Fruit fly (Drosophila melanogaster) ovary, adult (tissue): Measurements from ENCODE around the gene CG34159.
A peak's percentile ranks its signal among the peaks of the same experiment; 100 is the strongest.

ENCODE experiments used
- CG17801 ChIP-seq: fragments of 200-800 bp; optimal IDR thresholded peaks from 2 replicates; lab custom pipeline; 2019; ENCODE audit warnings: missing biosample characterization, mild to moderate bottlenecking, missing genetic modification characterization, moderate library complexity; ENCODE audit not compliant: partially characterized antibody

CG34159 gene

DNA sequence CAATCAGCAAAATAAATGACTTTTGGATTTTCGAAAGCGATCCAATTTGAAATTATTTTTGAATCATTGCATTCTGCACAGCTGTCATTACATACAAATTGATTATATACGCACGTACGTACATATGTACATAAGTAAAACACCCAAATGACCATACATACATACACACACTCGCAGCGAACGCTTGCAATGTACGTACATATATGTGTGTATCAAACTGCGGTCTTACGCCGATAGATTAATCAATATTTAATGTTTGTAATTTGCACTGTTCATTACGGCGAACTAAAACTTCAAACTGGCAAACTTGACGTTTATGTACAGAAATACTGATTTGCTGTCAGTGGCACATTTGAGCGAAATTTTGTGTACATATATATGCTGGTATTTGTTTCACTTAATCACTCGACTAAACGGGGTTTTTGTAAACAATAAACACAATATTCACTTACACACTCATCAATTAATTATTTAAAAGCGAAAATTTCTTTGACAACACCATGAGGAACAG lies 22.2 kb upstream of the CG34159 start:
- TF ChIP-seq CG17801 (GFP tag; lab: Kevin White, UChicago) = no peak

DNA sequence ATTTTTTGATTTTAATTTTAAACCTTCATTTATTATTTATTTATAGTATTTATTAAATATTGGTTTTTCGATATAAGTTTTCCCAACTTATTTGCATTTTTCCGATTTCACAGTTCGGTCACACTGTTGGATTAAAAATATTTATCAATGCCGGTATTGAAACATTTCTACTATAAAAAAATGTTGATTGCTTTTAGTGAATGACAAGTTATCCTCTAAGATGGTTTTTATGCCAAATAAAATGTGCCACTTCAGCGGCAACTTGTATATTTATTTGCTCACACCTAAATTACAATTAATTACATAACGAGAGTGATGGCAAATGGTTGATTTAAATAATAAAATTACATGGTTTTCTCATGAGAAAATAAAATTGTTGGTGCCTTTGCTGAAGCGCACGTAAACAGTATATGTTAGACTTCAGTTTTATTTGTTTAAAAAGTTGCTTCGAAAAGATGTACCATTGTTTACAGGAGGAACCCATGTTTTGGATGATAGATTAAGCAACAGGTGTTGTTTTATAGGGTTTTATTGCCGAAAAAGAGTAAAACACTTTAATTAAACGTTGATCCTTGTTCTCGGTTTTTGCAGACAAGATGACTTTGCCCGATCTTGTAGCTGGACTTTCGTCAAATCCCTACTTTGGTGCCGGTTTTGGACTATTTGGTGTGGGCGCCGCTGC lies 18.6 kb upstream of the CG34159 start, which contains the start of gene Bcs1:
Bcs1 (plus strand) TSS at position 108 of the 682 bp plus-strand sequence.
- TF ChIP-seq CG17801 (GFP tag; lab: Kevin White, UChicago) = no peak

DNA sequence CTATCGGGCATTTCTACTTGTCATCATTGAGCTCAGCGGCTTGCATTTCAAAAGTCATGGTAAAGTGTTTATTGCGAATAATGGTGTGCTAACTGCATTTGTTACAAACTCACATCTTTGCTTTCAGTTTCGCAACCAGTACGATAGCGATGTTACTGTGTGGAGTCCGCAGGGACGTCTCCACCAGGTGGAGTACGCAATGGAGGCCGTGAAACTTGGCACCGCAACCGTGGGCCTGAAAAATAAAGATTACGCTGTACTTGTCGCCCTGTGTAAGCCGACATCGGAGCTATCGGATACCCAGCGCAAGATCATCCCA lies 17.2 kb upstream of the CG34159 start:
- no peak for TF ChIP-seq CG17801 (GFP tag; lab: Kevin White, UChicago)

dm6 chr2L:10220501-10221386 lies 16.6 kb upstream of the CG34159 start, which contains the start of the genes Npc1a and Prosalpha6:
Npc1a (minus strand) TSS chr2L:10221216.
Prosalpha6 (plus strand) TSS chr2L:10221351.
- TF ChIP-seq CG17801 (GFP tag; lab: Kevin White, UChicago) = no peak

- no peak for TF ChIP-seq CG17801 (GFP tag; lab: Kevin White, UChicago)
These were observed 15.9 kb upstream of the CG34159 start for dm6 chr2L:10220010-10220409.

dm6 chr2L:10210631-10211557 lies 6.8 kb upstream of the CG34159 start, which contains the start of the genes CG5727 and ath:
CG5727 (minus strand) TSS chr2L:10210681.
ath (plus strand) TSS chr2L:10211143.
- TF ChIP-seq CG17801 (GFP tag; lab: Kevin White, UChicago) = no peak

dm6 chr2L:10208799-10209794 lies 5.0 kb upstream of the CG34159 start, which contains the start of gene CG5731:
CG5731 (minus strand) TSS chr2L:10209744.
- TF ChIP-seq CG17801 (GFP tag; lab: Kevin White, UChicago) = no peak

dm6 chr2L:10206633-10207162 lies 2.6 kb upstream of the CG34159 start, which contains the start of gene Snx17:
Snx17 (minus strand) TSS chr2L:10206961.
- TF ChIP-seq CG17801 (GFP tag; lab: Kevin White, UChicago) = no peak

DNA sequence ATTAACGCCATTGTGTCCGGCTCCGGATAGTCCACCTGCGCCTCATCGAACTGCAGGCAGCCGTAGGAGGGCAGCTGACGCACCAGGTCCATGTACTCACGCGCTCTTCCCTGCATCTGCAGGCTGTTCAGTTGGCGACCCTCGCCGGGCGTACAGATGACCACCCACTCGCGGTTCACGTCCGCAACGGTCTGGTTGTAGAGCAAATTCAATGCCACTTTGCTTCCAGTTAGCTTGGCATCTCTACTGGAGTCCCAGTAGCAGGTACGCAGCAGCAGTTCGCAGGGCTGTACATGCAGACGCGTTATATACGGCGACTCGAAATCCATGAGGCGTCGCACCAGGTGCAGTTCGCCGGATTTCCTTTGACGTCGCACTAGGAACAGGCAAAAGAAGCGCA lies 1.8 kb upstream of the CG34159 start:
- no peak for TF ChIP-seq CG17801 (GFP tag; lab: Kevin White, UChicago)

DNA sequence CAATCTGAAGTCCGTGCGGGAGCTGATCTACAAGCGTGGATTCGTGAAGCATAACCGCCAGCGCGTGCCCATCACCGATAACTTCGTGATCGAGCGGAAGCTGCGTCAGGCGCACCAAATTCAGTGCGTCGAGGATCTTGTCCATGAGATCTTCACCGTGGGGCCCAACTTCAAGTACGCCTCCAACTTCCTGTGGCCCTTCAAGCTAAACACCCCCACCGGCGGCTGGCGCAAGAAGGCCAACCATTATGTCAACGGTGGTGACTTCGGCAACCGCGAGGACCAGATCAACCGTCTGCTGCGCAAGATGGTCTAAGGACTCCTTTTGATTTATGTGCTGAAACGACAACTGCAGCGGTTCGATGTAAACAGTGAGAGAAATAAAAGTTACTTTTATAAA lies 2.4 kb downstream of the CG34159 start:
- TF ChIP-seq CG17801 (GFP tag; lab: Kevin White, UChicago) = no peak

dm6 chr2L:10200847-10201246 lies 3.3 kb downstream of the CG34159 start, which contains the start of the genes Ripalpha and RpL7:
Ripalpha (minus strand) TSS chr2L:10200974.
RpL7 (plus strand) TSS chr2L:10201004.
- TF ChIP-seq CG17801 (GFP tag; lab: Kevin White, UChicago) = peak; percentile 88

DNA sequence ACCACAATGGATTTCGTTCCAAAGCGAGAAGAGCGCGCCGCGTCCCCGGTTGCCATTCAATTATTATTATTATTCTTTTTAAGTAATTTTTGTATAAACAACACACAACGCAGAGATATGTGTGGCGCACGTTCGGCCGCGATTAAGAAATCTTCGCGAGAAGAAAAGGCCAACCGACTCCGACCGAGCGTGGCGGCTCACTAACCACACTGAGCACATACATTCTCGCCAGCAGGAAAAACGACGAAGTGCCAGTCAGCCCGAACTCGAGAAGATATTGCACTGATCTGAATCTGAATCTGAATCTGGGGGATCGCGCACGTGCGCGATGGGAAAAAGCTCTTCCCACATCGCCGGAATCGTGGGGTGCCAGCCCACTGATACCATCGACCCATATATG lies 5.2 kb downstream of the CG34159 start, which contains the start of gene Sur:
Sur (minus strand) TSS at position 207 of the 400 bp plus-strand sequence.
- TF ChIP-seq CG17801 (GFP tag; lab: Kevin White, UChicago) = no peak
